Worm (Caenorhabditis elegans): ENCODE results near the gene F21D5.6.
A peak's percentile ranks its signal among the peaks of the same experiment; 100 is the strongest.
"Not testable (repeated sequence)": the region's sequence is repeated elsewhere in the genome, so short reads cannot be mapped to it uniquely, and the experiment has no call there.

The F21D5.6 gene

DNA sequence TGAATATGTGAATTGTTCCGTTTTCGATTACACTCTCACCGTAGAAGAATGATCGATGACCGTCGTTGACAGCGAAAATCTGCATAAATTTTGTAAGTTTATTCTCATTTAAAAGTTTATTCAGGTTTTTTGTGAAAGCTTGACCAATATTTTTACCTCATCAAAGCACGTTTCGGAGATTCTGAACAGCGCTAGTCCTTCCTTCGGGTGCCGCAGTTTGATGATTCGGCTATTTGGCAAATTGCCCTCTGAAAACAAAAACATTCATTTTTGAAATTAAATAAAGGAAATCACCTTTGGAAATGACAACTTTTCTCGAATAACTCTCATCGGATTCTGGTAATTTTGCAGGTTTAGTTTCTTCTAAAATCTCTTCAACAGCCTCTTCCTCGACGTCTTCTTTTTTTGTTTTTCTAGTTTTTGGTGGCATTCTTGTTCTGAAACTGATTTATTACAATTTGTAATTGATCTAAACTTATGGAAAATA is at the start of gene F21D5.6:
Gene F21D5.6, minus strand, starts transcription at position 437 of the 487 bp plus-strand sequence.
- no peak for TF ChIP-seq ceh-34 (tag; optimal IDR thresholded peaks at IDR 0.05)
- no peak for TF ChIP-seq ets-4 (tag; optimal IDR thresholded peaks at IDR 0.05)
- no peak for TF ChIP-seq unc-3 (GFP tag; conservative IDR thresholded peaks at IDR 0.05)
- TF ChIP-seq unc-3 (tag; optimal IDR thresholded peaks at IDR 0.05): no peak
- TF ChIP-seq nhr-232 (tag; optimal IDR thresholded peaks at IDR 0.05): no peak
- TF ChIP-seq ceh-24 (tag; optimal IDR thresholded peaks at IDR 0.05): no peak
- TF ChIP-seq sox-4 (tag; optimal IDR thresholded peaks at IDR 0.05): no peak
- no peak for TF ChIP-seq hlh-6 (tag; optimal IDR thresholded peaks at IDR 0.05)
- no peak for TF ChIP-seq fkh-10 (GFP tag; optimal IDR thresholded peaks at IDR 0.05)
- TF ChIP-seq mec-3 (tag; optimal IDR thresholded peaks at IDR 0.05; ENCODE audit: borderline replicate concordance): no peak
- no peak for TF ChIP-seq sdc-2 (tag; optimal IDR thresholded peaks at IDR 0.05)
- TF ChIP-seq ref-2 (tag; optimal IDR thresholded peaks at IDR 0.05): no peak

ce11 chrIV:8790144-8790543 is 49.0 kb upstream of the F21D5.6 start, which contains the start of gene sru-35:
TSS of gene sru-35 (minus strand) at chrIV:8790244.
- no peak for TF ChIP-seq rnt-1 (tag; optimal IDR thresholded peaks at IDR 0.05)

DNA sequence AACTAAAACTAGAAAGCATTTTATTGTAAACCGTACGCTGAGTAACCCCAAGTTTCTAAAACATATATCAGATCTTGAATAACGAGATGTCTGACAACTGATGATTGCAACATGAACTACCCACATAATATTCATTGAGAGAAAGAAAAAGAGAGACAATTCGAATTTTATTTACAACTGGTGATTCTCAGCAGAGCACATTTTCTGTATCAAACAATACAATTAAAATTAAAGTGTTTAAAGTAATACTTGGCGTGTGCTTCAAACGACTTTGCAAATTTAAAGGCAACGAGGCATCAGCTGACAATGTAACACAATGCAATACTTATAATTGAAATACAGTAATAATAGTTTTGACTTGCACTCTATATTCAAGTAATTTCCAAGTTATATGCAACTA is 46.9 kb upstream of the F21D5.6 start, which contains the start of gene C33D9.10:
Gene C33D9.10, minus strand, starts transcription at position 101 of the 400 bp plus-strand sequence.
- TF ChIP-seq ahr-1, ceh-34, odd-2 (tag; optimal IDR thresholded peaks at IDR 0.05): not testable (repeated sequence)

ce11 chrIV:8786654-8787053 is 45.5 kb upstream of the F21D5.6 start, which contains the start of gene C33D9.8:
TSS of gene C33D9.8 (minus strand) at chrIV:8786752.
- TF ChIP-seq unc-55 (GFP tag; optimal IDR thresholded peaks at IDR 0.05): peak; percentile 6
- TF ChIP-seq elt-4 (tag; optimal IDR thresholded peaks at IDR 0.05): no peak
- TF ChIP-seq nhr-232 (tag; optimal IDR thresholded peaks at IDR 0.05): no peak

- TF ChIP-seq unc-86 (tag; optimal IDR thresholded peaks at IDR 0.05) (no peak), ceh-6 (GFP tag; optimal IDR thresholded peaks at IDR 0.05) (no peak), T23F11.4 (GFP tag; optimal IDR thresholded peaks at IDR 0.05) (no peak), ceh-18 (tag; optimal IDR thresholded peaks at IDR 0.05) (no peak), ama-1 (optimal IDR thresholded peaks at IDR 0.05) (no peak), pha-4 (tag; optimal IDR thresholded peaks at IDR 0.05) (no peak), ceh-48 (tag; optimal IDR thresholded peaks at IDR 0.05) (peak; percentile 33)
These were observed 43.7 kb upstream of the F21D5.6 start, which contains the start of gene C33D9.13 for ce11 chrIV:8784855-8785327. TSS of gene C33D9.13 (minus strand) at chrIV:8785277.

DNA sequence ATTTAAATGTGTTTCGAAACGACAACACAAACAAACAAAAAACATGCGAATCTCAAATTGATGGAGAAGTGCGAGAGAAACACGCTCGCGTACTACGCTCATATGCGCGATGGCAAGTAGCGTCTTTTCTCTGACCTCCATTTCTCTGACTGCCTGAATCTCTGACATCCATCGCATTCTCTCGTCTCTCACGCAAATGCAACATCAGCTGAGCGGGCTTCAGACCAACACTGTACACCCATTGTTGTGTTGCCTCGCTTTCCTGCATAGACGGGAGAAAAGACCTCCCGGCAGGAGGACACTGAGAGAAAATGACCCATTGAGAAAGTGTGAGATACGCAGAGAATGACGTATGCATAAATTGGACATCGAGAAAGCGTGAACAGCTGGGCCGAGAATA is 41.0 kb upstream of the F21D5.6 start:
- peak; percentile 91 for TF ChIP-seq nfya-1 (tag; optimal IDR thresholded peaks at IDR 0.05)
- no peak for TF ChIP-seq hlh-13 (GFP tag; optimal IDR thresholded peaks at IDR 0.05)
- TF ChIP-seq ceh-31 (tag; optimal IDR thresholded peaks at IDR 0.05): peak; percentile 94
- peak; percentile 90 for TF ChIP-seq tbx-2 (tag; optimal IDR thresholded peaks at IDR 0.05)
- TF ChIP-seq npax-4 (tag; optimal IDR thresholded peaks at IDR 0.05): no peak
- peak; percentile 82 for TF ChIP-seq sox-2 (GFP tag; IDR thresholded peaks at IDR 0.05)
- no peak for TF ChIP-seq hlh-15 (tag; optimal IDR thresholded peaks at IDR 0.05)
- no peak for TF ChIP-seq eyg-1 (tag; optimal IDR thresholded peaks at IDR 0.05)
- TF ChIP-seq hlh-6 (tag; optimal IDR thresholded peaks at IDR 0.05): no peak
- TF ChIP-seq ztf-16 (tag; optimal IDR thresholded peaks at IDR 0.05): peak; percentile 19
- peak; percentile 92 for TF ChIP-seq unc-55 (GFP tag; optimal IDR thresholded peaks at IDR 0.05)
- TF ChIP-seq madf-2 (tag; optimal IDR thresholded peaks at IDR 0.05): peak; percentile 0
- peak; percentile 32 for TF ChIP-seq ceh-30 (tag; optimal IDR thresholded peaks at IDR 0.05)
- peak; percentile 44 for TF ChIP-seq elt-2 (tag; optimal IDR thresholded peaks at IDR 0.05)
- TF ChIP-seq odd-2 (tag; optimal IDR thresholded peaks at IDR 0.05): no peak
- TF ChIP-seq dve-1 (tag; optimal IDR thresholded peaks at IDR 0.05): peak; percentile 66
- no peak for TF ChIP-seq mec-3 (tag; optimal IDR thresholded peaks at IDR 0.05; ENCODE audit: borderline replicate concordance)
- TF ChIP-seq sdc-2 (tag; optimal IDR thresholded peaks at IDR 0.05): peak; percentile 40
- no peak for TF ChIP-seq C08G9.2 (tag; optimal IDR thresholded peaks at IDR 0.05)
- TF ChIP-seq K09A11.1 (tag; optimal IDR thresholded peaks at IDR 0.05; ENCODE audit: insufficient read depth): no peak
- TF ChIP-seq Y22D7AL.16 (tag; optimal IDR thresholded peaks at IDR 0.05): no peak
- peak; percentile 31 for TF ChIP-seq pax-1 (tag; optimal IDR thresholded peaks at IDR 0.05)
- no peak for TF ChIP-seq ceh-9 (tag; optimal IDR thresholded peaks at IDR 0.05)
- no peak for TF ChIP-seq dmd-4 (tag; optimal IDR thresholded peaks at IDR 0.05; ENCODE audit: borderline replicate concordance)
